Worm (Caenorhabditis elegans) whole organism, L2 larva: ENCODE results near the gene F54D5.3.

ENCODE experiments used
- ama-1 ChIP-seq: fragments of 150-350 bp; optimal IDR thresholded peaks from 2 replicates; lab custom pipeline; 2018; ENCODE audit warnings: inconsistent platforms
- ceh-16 ChIP-seq: fragments of 150-350 bp; optimal IDR thresholded peaks from 2 replicates; lab custom pipeline; 2014; ENCODE audit warnings: missing biosample characterization, missing genetic modification characterization
- elt-3 ChIP-seq: sonication (generic microtip); optimal IDR thresholded peaks from 2 replicates; lab custom pipeline; 2017; ENCODE audit warnings: missing biosample characterization, missing genetic modification characterization
- fos-1 ChIP-seq: fragments of 150-350 bp; optimal IDR thresholded peaks from 2 replicates; lab custom pipeline; 2014; ENCODE audit warnings: missing biosample characterization, missing genetic modification characterization
- lin-39 ChIP-seq: fragments of 150-350 bp; optimal IDR thresholded peaks from 2 replicates; lab custom pipeline; 2014; ENCODE audit warnings: missing biosample characterization, missing genetic modification reagents, missing genetic modification characterization
- nhr-11 ChIP-seq: fragments of 150-350 bp; optimal IDR thresholded peaks from 2 replicates; lab custom pipeline; 2014; ENCODE audit warnings: missing biosample characterization, missing genetic modification characterization
- nhr-77 ChIP-seq: fragments of 150-350 bp; optimal IDR thresholded peaks from 2 replicates; lab custom pipeline; 2014; ENCODE audit warnings: missing biosample characterization, missing genetic modification characterization
- snpc-4 ChIP-seq: fragments of 150-350 bp; optimal IDR thresholded peaks from 2 replicates; lab custom pipeline; 2014; ENCODE audit warnings: missing biosample characterization, missing genetic modification characterization
- unc-62 ChIP-seq: fragments of 150-350 bp; optimal IDR thresholded peaks from 2 replicates; lab custom pipeline; 2014; ENCODE audit warnings: missing biosample characterization, missing genetic modification reagents, missing genetic modification characterization
- ztf-1 ChIP-seq: fragments of 200-800 bp; sonication (Bioruptor generic); conservative IDR thresholded peaks from 2 replicates; pipeline ENCODE4 v1.3.6; 2022; ENCODE audit warnings: missing genetic modification characterization, missing compliant biosample characterization

DNA sequence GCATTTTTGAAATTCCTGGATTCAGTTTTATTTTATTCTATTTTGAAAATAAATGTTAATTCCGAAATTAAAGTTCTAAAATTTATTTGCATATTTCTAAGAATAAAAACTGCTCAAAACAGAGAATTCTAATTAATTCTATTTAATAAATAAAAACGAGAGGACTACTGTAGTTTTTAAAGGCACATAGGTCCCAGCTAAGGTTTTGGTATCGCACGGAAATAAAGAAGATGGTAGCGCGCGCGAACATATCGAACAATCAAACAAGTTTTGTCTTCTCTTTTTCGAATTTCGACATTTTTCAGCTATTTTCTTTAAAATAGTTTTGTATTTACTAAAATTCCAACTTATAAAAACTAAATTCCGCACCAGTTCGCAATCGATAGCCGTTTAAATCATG, 6.3 kb downstream of the F54D5.3 start:
- TF ChIP-seq nhr-77 (tag; lab: Kevin White, UChicago) (no peak), lin-39 (tag; lab: Kevin White, UChicago) (no peak), unc-62 (GFP tag; lab: Kevin White, UChicago) (no peak), ceh-16 (tag; lab: Kevin White, UChicago) (no peak), ama-1 (lab: Kevin White, UChicago) (no peak), fos-1 (tag; lab: Kevin White, UChicago) (no peak), snpc-4 (tag; lab: Kevin White, UChicago) (no peak), ztf-1 (no peak), nhr-11 (tag; lab: Kevin White, UChicago) (no peak), elt-3 (tag; lab: Kevin White, UChicago) (no peak)
